Fruit fly (Drosophila melanogaster): Measurements from ENCODE around the gene kst.

Gene kst

dm6 chr3L:3399249-3399922 is 62.7 kb downstream of the kst start (continued):
- TF ChIP-seq dan (GFP tag; IDR thresholded peaks at IDR 0.05) (no peak), lola (GFP tag; optimal IDR thresholded peaks at IDR 0.05) (peak in 1 of 3 experiments; percentile 6), jing (GFP tag; optimal IDR thresholded peaks at IDR 0.05) (no peak), Sry-δ (GFP tag; optimal IDR thresholded peaks at IDR 0.05) (no peak), CG4360 (GFP tag; IDR thresholded peaks at IDR 0.05) (no peak), gce (GFP tag; IDR thresholded peaks at IDR 0.05) (no peak), CG10366 (GFP tag; IDR thresholded peaks at IDR 0.05) (no peak), jigr1 (GFP tag; IDR thresholded peaks at IDR 0.05) (no peak), lbe (GFP tag; optimal IDR thresholded peaks at IDR 0.05) (peak; percentile 46), bbx (GFP tag; IDR thresholded peaks at IDR 0.05; ENCODE audit: partially characterized antibody) (no peak), CG31388 (GFP tag; optimal IDR thresholded peaks at IDR 0.05) (no peak), CG11085 (GFP tag; IDR thresholded peaks at IDR 0.05) (no peak), kah (GFP tag; optimal IDR thresholded peaks at IDR 0.05) (no peak), CG6683 (GFP tag; optimal IDR thresholded peaks at IDR 0.05) (no peak), Mes4 (GFP tag; optimal IDR thresholded peaks at IDR 0.05) (no peak), her (GFP tag; optimal IDR thresholded peaks at IDR 0.05) (no peak), ranshi (GFP tag; IDR thresholded peaks at IDR 0.05) (no peak), Lhr (GFP tag; optimal IDR thresholded peaks at IDR 0.05) (no peak), CG3065 (GFP tag; optimal IDR thresholded peaks at IDR 0.05) (no peak), Aef1 (GFP tag; IDR thresholded peaks at IDR 0.05) (no peak), CG7271 (tag; optimal IDR thresholded peaks at IDR 0.05) (no peak), tup (GFP tag; optimal IDR thresholded peaks at IDR 0.05) (no peak), CG4404 (GFP tag; IDR thresholded peaks at IDR 0.05) (no peak), Elba2 (GFP tag; optimal IDR thresholded peaks at IDR 0.05) (no peak), maf-S (GFP tag; optimal IDR thresholded peaks at IDR 0.05) (no peak), sens-2 (GFP tag; IDR thresholded peaks at IDR 0.05) (no peak), CG12659 (GFP tag; optimal IDR thresholded peaks at IDR 0.05) (no peak), H2.0 (GFP tag; IDR thresholded peaks at IDR 0.05) (no peak), Dfd (GFP tag; optimal IDR thresholded peaks at IDR 0.05) (no peak), CG6689 (GFP tag; IDR thresholded peaks at IDR 0.05) (no peak), cwo (GFP tag; optimal IDR thresholded peaks at IDR 0.05) (peak; percentile 20), CG14710 (tag; optimal IDR thresholded peaks at IDR 0.05) (peak; percentile 7), wek (GFP tag; optimal IDR thresholded peaks at IDR 0.05) (no peak), wdn (GFP tag; IDR thresholded peaks at IDR 0.05) (no peak), CHES-1-like (GFP tag; optimal IDR thresholded peaks at IDR 0.05) (no peak), Xbp1 (GFP tag; optimal IDR thresholded peaks at IDR 0.05) (no peak), CG18262 (tag; optimal IDR thresholded peaks at IDR 0.05) (peak; percentile 36), Atf-2 (GFP tag; optimal IDR thresholded peaks at IDR 0.05) (no peak), CG18764 (GFP tag; optimal IDR thresholded peaks at IDR 0.05) (no peak), abd-A (tag; optimal IDR thresholded peaks at IDR 0.05) (no peak), ara (GFP tag; IDR thresholded peaks at IDR 0.05) (no peak), CG8359 (GFP tag; optimal IDR thresholded peaks at IDR 0.05; ENCODE audit: borderline replicate concordance) (no peak), CG13624 (GFP tag; optimal IDR thresholded peaks at IDR 0.05) (no peak), eyg (GFP tag; optimal IDR thresholded peaks at IDR 0.05) (no peak), gsb (GFP tag; IDR thresholded peaks at IDR 0.05) (no peak), disco-r (GFP tag; optimal IDR thresholded peaks at IDR 0.05) (no peak), Lpt (GFP tag; optimal IDR thresholded peaks at IDR 0.05) (no peak), zfh2 (GFP tag; optimal IDR thresholded peaks at IDR 0.05) (no peak), unc-4 (GFP tag; IDR thresholded peaks at IDR 0.05; ENCODE audit: partially characterized antibody) (no peak)
